Fruit fly (Drosophila melanogaster) S2 (cell line): Measurements from ENCODE around the gene Cnot4.

Experiments used
- CG8478 ChIP-seq: fragments of >200 bp; optimal IDR thresholded peaks from 2 replicates; lab custom pipeline; 2018
- CTCF ChIP-seq, 2 experiments: fragments of >200 bp; optimal IDR thresholded peaks; 2 replicates each; lab custom pipeline; 2018

DNA sequence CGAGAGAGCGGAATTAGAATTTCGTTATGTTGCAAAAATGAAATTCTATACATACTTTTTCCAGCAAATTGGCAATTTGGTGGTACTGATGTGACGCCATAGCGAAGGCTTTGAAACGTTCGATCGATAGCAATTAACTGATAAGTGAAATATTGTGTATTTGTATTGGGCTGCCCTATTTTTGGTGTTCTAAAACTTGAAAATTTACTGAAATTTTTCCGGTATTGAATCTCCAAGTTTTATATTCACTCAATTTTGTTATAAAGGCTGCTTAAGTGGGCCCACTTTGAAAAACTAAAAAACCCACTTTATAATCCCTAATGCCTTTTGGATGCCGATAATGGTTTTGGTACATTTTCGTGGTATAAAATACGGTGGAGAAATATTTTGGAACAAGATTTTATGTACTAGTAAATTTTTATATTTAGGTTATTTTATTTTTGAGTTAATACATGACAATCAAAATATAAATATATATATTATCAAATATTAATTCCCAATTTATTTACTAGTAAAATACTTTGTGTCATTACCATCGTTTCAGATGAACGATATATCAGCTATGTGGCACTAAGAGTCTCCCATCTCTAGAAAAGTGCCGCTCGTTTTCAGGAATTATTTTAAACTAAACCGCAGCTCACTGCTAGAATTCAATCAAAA lies 34.0 kb upstream of the Cnot4 start, which contains the start of the genes Cand1 and pim:
- TF ChIP-seq CG8478 (lab: Kevin White, UChicago) (no peak), CTCF (optimal IDR thresholded peaks at IDR 0.05; lab: Kevin White, UChicago) (no peak)
